Fruit fly (Drosophila melanogaster) whole organism, embryonic: Measurements from ENCODE around the gene CG13285.

Experiments used
- CG11696 ChIP-seq: fragments of 200-800 bp; sonication (Bioruptor generic); IDR thresholded peaks from 2 replicates; pipeline ENCODE4 v1.3.6; 2022; ENCODE audit warnings: missing biosample characterization, missing genetic modification characterization
- CG12236 ChIP-seq: fragments of 200-800 bp; sonication (Bioruptor generic); optimal IDR thresholded peaks from 2 replicates; lab custom pipeline; 2016; ENCODE audit warnings: missing biosample characterization, missing genetic modification characterization
- CG12769 ChIP-seq: fragments of 200-800 bp; sonication (Bioruptor generic); optimal IDR thresholded peaks from 2 replicates; lab custom pipeline; 2019; ENCODE audit warnings: missing biosample characterization, mild to moderate bottlenecking, missing genetic modification characterization, moderate library complexity
- CG13424 ChIP-seq: fragments of 200-800 bp; sonication (Bioruptor generic); optimal IDR thresholded peaks from 2 replicates; lab custom pipeline; 2019; ENCODE audit warnings: missing biosample characterization, mild to moderate bottlenecking, missing genetic modification characterization, moderate library complexity
- CG13894 ChIP-seq: fragments of 200-800 bp; sonication (Bioruptor generic); optimal IDR thresholded peaks from 3 replicates; lab custom pipeline; 2018; ENCODE audit warnings: missing biosample characterization, mild to moderate bottlenecking, missing genetic modification characterization, moderate library complexity
- CG14710 ChIP-seq: fragments of 200-800 bp; sonication (Bioruptor generic); optimal IDR thresholded peaks from 3 replicates; lab custom pipeline; 2019; ENCODE audit warnings: missing biosample characterization, mild to moderate bottlenecking, missing genetic modification characterization, moderate library complexity
- CG14860 ChIP-seq: fragments of 200-800 bp; sonication (Bioruptor generic); IDR thresholded peaks from 3 replicates; pipeline ENCODE4 v1.3.6; 2022; ENCODE audit warnings: missing biosample characterization, missing genetic modification characterization; ENCODE audit not compliant: partially characterized antibody
- CG1647 ChIP-seq: fragments of 200-800 bp; sonication (Bioruptor generic); optimal IDR thresholded peaks from 3 replicates; lab custom pipeline; 2016; ENCODE audit warnings: missing biosample characterization, missing genetic modification characterization
- CG17802 ChIP-seq: fragments of 200-800 bp; sonication (Bioruptor generic); optimal IDR thresholded peaks from 2 replicates; lab custom pipeline; 2018; ENCODE audit warnings: missing biosample characterization, mild to moderate bottlenecking, missing genetic modification characterization, moderate library complexity
- CG2678 ChIP-seq: fragments of 200-800 bp; sonication (Bioruptor generic); optimal IDR thresholded peaks from 3 replicates; lab custom pipeline; 2019; ENCODE audit warnings: missing biosample characterization, mild to moderate bottlenecking, missing genetic modification characterization, moderate library complexity
- CG31441 ChIP-seq: fragments of 200-800 bp; sonication (Bioruptor generic); IDR thresholded peaks from 2 replicates; pipeline ENCODE4 v1.3.6; 2022; ENCODE audit warnings: missing biosample characterization, missing genetic modification characterization
- CG4424 ChIP-seq: fragments of 200-800 bp; sonication (Bioruptor generic); optimal IDR thresholded peaks from 3 replicates; lab custom pipeline; 2016; ENCODE audit warnings: missing biosample characterization, missing genetic modification characterization
- CG6689 ChIP-seq: fragments of 200-800 bp; sonication (Bioruptor generic); IDR thresholded peaks from 2 replicates; pipeline ENCODE4 v1.3.6; 2022; ENCODE audit warnings: missing biosample characterization, missing genetic modification characterization
- CG7372 ChIP-seq: fragments of 200-800 bp; sonication (Bioruptor generic); IDR thresholded peaks from 2 replicates; pipeline ENCODE4 v1.3.6; 2022; ENCODE audit warnings: missing biosample characterization, missing genetic modification characterization
- CG7745 ChIP-seq: fragments of 200-800 bp; sonication (Bioruptor generic); optimal IDR thresholded peaks from 2 replicates; lab custom pipeline; 2018; ENCODE audit warnings: missing biosample characterization, mild to moderate bottlenecking, missing genetic modification characterization, moderate library complexity
- CG7839 ChIP-seq: fragments of 200-800 bp; sonication (Bioruptor generic); optimal IDR thresholded peaks from 3 replicates; lab custom pipeline; 2018; ENCODE audit warnings: missing biosample characterization, mild to moderate bottlenecking, missing genetic modification characterization, moderate library complexity
- CG7928 ChIP-seq: fragments of 200-800 bp; sonication (Bioruptor generic); optimal IDR thresholded peaks from 2 replicates; lab custom pipeline; 2017; ENCODE audit warnings: missing biosample characterization, mild to moderate bottlenecking, missing genetic modification characterization
- Doc2 ChIP-seq: fragments of 200-800 bp; sonication (Bioruptor generic); IDR thresholded peaks from 2 replicates; pipeline ENCODE4 v1.3.6; 2022; ENCODE audit warnings: missing biosample characterization, missing genetic modification characterization
- Doc3 ChIP-seq: fragments of 200-800 bp; sonication (Bioruptor generic); IDR thresholded peaks from 3 replicates; pipeline ENCODE4 v1.3.6; 2022; ENCODE audit warnings: missing biosample characterization, missing genetic modification characterization; ENCODE audit not compliant: partially characterized antibody
- GATAe ChIP-seq: fragments of 200-800 bp; sonication (Bioruptor generic); conservative IDR thresholded peaks from 2 replicates; pipeline ENCODE4 v1.3.6; 2022; ENCODE audit warnings: missing biosample characterization, missing genetic modification characterization
- Gsc ChIP-seq: fragments of 200-800 bp; sonication (Bioruptor generic); IDR thresholded peaks from 2 replicates; pipeline ENCODE4 v1.3.6; 2022; ENCODE audit warnings: missing biosample characterization, missing genetic modification characterization
- HHEX ChIP-seq: fragments of 200-800 bp; sonication (Bioruptor generic); optimal IDR thresholded peaks from 3 replicates; lab custom pipeline; 2017; ENCODE audit warnings: missing biosample characterization, mild to moderate bottlenecking, missing genetic modification characterization, missing genetic modification reagents
- HLH3B ChIP-seq: fragments of 200-800 bp; sonication (Bioruptor generic); IDR thresholded peaks from 2 replicates; pipeline ENCODE4 v1.3.6; 2022; ENCODE audit warnings: missing biosample characterization, missing genetic modification characterization
- Med ChIP-seq: fragments of 200-800 bp; sonication (Bioruptor generic); peaks from one replicate; lab custom pipeline; 2016; ENCODE audit warnings: missing biosample characterization, missing genetic modification characterization, mild to moderate bottlenecking, inconsistent platforms, moderate library complexity
- Myb ChIP-seq: fragments of 200-800 bp; sonication (Bioruptor generic); optimal IDR thresholded peaks from 2 replicates; lab custom pipeline; 2016; ENCODE audit warnings: missing biosample characterization, missing genetic modification characterization
- Pdp1 ChIP-seq, 2 experiments: fragments of 200-800 bp; sonication (Bioruptor generic); optimal IDR thresholded peaks; 3 replicates each; lab custom pipeline; 2016; ENCODE audit warnings: missing biosample characterization in 2 of 2, missing genetic modification characterization in 2 of 2, mild to moderate bottlenecking in 1 of 2, moderate library complexity in 1 of 2
- Ptx1 ChIP-seq: fragments of 200-800 bp; sonication (Bioruptor generic); IDR thresholded peaks from 2 replicates; pipeline ENCODE4 v1.3.6; 2022; ENCODE audit warnings: missing biosample characterization, missing genetic modification characterization
- Trl ChIP-seq, 3 experiments: fragments of >200 bp in 2 of 3; fragments of 200-800 bp in 1 of 3; sonication (Bioruptor generic) in 1 of 3; optimal IDR thresholded peaks; 2 replicates in 1 of 3; 3 replicates in 2 of 3; lab custom pipeline; 2016 to 2017; ENCODE audit warnings: missing biosample characterization in 1 of 3, missing genetic modification characterization in 1 of 3
- abd-A ChIP-seq: fragments of 200-800 bp; sonication (Bioruptor generic); optimal IDR thresholded peaks from 3 replicates; lab custom pipeline; 2019; ENCODE audit warnings: missing biosample characterization, mild to moderate bottlenecking, missing genetic modification characterization, moderate library complexity
- bigmax ChIP-seq: fragments of 200-800 bp; sonication (Bioruptor generic); optimal IDR thresholded peaks from 2 replicates; lab custom pipeline; 2018; ENCODE audit warnings: missing biosample characterization, mild to moderate bottlenecking, missing genetic modification characterization
- cas ChIP-seq: fragments of 200-800 bp; sonication (Bioruptor generic); IDR thresholded peaks from 2 replicates; pipeline ENCODE4 v1.3.6; 2022; ENCODE audit warnings: missing biosample characterization, missing genetic modification characterization
- chinmo ChIP-seq: fragments of 200-800 bp; sonication (Bioruptor generic); IDR thresholded peaks from 4 replicates; pipeline ENCODE4 v1.3.6; 2022; ENCODE audit warnings: missing biosample characterization, missing genetic modification characterization; ENCODE audit not compliant: partially characterized antibody
- crc ChIP-seq: fragments of 200-800 bp; sonication (Bioruptor generic); optimal IDR thresholded peaks from 2 replicates; lab custom pipeline; 2016; ENCODE audit warnings: missing biosample characterization, missing genetic modification characterization
- crp ChIP-seq, 2 experiments: fragments of 200-800 bp; sonication (Bioruptor generic); optimal IDR thresholded peaks; 2 replicates in 1 of 2; 3 replicates in 1 of 2; lab custom pipeline; 2017; ENCODE audit warnings: missing biosample characterization in 2 of 2, missing genetic modification characterization in 2 of 2, mild to moderate bottlenecking in 1 of 2, moderate library complexity in 1 of 2
- eyg ChIP-seq: fragments of 200-800 bp; sonication (Bioruptor generic); optimal IDR thresholded peaks from 3 replicates; lab custom pipeline; 2016; ENCODE audit warnings: missing biosample characterization, missing genetic modification characterization
- fd3F ChIP-seq: fragments of 200-800 bp; sonication (Bioruptor generic); optimal IDR thresholded peaks from 2 replicates; lab custom pipeline; 2018; ENCODE audit warnings: missing biosample characterization, mild to moderate bottlenecking, missing genetic modification characterization, moderate library complexity
- grau ChIP-seq: fragments of 200-800 bp; optimal IDR thresholded peaks from 3 replicates; lab custom pipeline; 2019; ENCODE audit warnings: missing biosample characterization, mild to moderate bottlenecking, missing genetic modification characterization, moderate library complexity
- gt ChIP-seq: fragments of 200-800 bp; sonication (Bioruptor generic); IDR thresholded peaks from 2 replicates; pipeline ENCODE4 v1.3.6; 2022; ENCODE audit warnings: missing biosample characterization, missing genetic modification characterization
- hth ChIP-seq: fragments of >200 bp; optimal IDR thresholded peaks from 2 replicates; lab custom pipeline; 2017; ENCODE audit warnings: inconsistent platforms
- knrl ChIP-seq: fragments of 200-800 bp; sonication (Bioruptor generic); IDR thresholded peaks from 3 replicates; pipeline ENCODE4 v1.3.6; 2022; ENCODE audit warnings: missing biosample characterization, missing genetic modification characterization; ENCODE audit not compliant: partially characterized antibody
- mam ChIP-seq: fragments of 200-800 bp; sonication (Bioruptor generic); optimal IDR thresholded peaks from 3 replicates; lab custom pipeline; 2016; ENCODE audit warnings: missing biosample characterization, missing genetic modification characterization
- oc ChIP-seq: fragments of 200-800 bp; sonication (Bioruptor generic); optimal IDR thresholded peaks from 2 replicates; lab custom pipeline; 2018; ENCODE audit warnings: missing biosample characterization, mild to moderate bottlenecking, missing genetic modification characterization, moderate library complexity
- run ChIP-seq: fragments of 200-800 bp; sonication (Bioruptor generic); optimal IDR thresholded peaks from 3 replicates; lab custom pipeline; 2018; ENCODE audit warnings: missing biosample characterization, mild to moderate bottlenecking, missing genetic modification characterization
- sna ChIP-seq: fragments of 200-800 bp; sonication (Bioruptor generic); IDR thresholded peaks from 2 replicates; pipeline ENCODE4 v1.3.6; 2022; ENCODE audit warnings: missing biosample characterization, missing genetic modification characterization; ENCODE audit not compliant: partially characterized antibody
- ssp ChIP-seq: fragments of 200-800 bp; sonication (Bioruptor generic); IDR thresholded peaks from 2 replicates; pipeline ENCODE4 v1.3.6; 2022; ENCODE audit warnings: missing biosample characterization, missing genetic modification characterization
- vvl ChIP-seq: fragments of 200-800 bp; sonication (Bioruptor generic); IDR thresholded peaks from 2 replicates; pipeline ENCODE4 v1.3.6; 2022; ENCODE audit warnings: missing biosample characterization, missing genetic modification characterization
- z ChIP-seq: fragments of 200-800 bp; sonication (Bioruptor generic); IDR thresholded peaks from 3 replicates; pipeline ENCODE4 v1.3.6; 2022; ENCODE audit warnings: missing biosample characterization, missing genetic modification characterization

Gene CG13285

DNA sequence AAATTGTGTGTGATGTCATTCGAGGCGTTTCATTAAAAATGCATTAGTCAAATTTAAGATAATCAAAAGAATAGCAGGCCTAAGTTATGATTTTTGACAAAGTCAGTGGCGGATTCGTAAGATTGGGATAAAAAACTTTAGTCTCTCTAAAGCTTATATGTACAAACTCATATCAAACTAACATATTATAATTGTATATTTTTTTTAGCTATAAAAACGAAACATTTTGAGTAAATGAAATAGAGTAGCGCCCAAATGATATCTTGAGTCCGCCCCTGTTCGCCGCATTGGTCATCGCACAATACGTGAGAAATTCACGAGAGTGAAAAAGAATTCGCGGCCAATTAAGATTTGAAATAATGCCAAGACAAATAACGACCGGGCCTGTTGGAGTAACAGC lies 18.8 kb upstream of the CG13285 start (continued):
- no peak for TF ChIP-seq bigmax
- TF ChIP-seq CG6689 (GFP tag; lab: Robert Waterston, UW): peak; percentile 62; the same call in 1 of the 2 replicates
- no peak for TF ChIP-seq Myb (GFP tag; lab: Kevin White, UChicago)
- TF ChIP-seq HLH3B: peak; percentile 72
- no peak for TF ChIP-seq sna (GFP tag; lab: Robert Waterston, UW)
- TF ChIP-seq CG14710 (tag; lab: Kevin White, UChicago): no peak
- no peak for TF ChIP-seq crc (GFP tag; lab: Kevin White, UChicago)
- TF ChIP-seq mam (GFP tag; lab: Kevin White, UChicago): peak; percentile 33
- peak; percentile 57 for TF ChIP-seq CG13424 (tag; lab: Kevin White, UChicago)
- 0 out of 2 replicates have a peak, but pooled peaks have one; percentile 13 for TF ChIP-seq GATAe (GFP tag; lab: Robert Waterston, UW)
- TF ChIP-seq grau (tag; lab: Kevin White, UChicago): peak; percentile 63

DNA sequence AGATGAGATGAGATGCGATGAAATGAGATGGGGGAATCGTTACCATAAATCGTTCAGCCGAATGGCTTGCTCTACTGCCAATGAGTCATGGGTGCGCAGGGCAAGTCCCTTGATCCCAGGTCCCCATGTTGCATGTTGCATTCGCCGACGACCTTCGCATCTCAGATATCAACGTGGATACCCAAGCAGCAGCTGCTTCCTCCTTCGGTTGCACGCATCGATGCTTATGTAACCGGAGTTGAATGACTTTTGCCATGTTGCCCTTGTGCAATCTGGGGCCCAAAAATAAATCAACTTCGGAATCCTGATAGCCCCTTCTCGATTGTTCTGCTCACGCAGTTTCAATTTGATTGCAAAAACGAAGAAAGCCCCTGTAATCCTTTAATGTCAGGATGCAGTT lies 18.2 kb upstream of the CG13285 start:
- TF ChIP-seq CG7928 (GFP tag; lab: Kevin White, UChicago) (no peak), Pdp1 (GFP tag; optimal IDR thresholded peaks at IDR 0.05; lab: Kevin White, UChicago) (peak in 1 of 2 experiments; percentile 47)

DNA sequence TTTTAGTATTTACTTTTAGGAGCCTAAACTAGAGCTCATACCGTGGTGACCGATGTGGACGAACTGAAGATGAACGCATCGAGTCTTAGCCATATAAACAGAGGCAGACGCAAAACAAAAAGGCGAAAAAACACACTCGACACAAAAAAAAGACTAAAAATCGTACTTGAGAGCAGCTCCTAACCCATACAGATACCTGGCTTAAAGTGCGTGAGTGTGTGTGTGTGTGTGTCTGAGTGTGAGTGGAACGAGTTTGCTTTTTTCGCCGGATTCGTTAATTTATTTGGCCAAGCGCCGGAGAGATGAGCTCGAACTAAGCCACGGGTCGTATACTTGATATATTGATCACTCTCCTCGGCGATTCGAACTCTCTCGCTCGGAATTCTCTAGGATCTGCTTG lies 15.5 kb upstream of the CG13285 start, which contains the start of gene frm:
frm (minus strand) TSS at position 73 of the 400 bp plus-strand sequence.
- TF ChIP-seq Trl (optimal IDR thresholded peaks at IDR 0.05; lab: Kevin White, UChicago) (peak in 1 of 2 experiments; percentile 38), Trl (GFP tag; optimal IDR thresholded peaks at IDR 0.05; lab: Kevin White, UChicago) (no peak), eyg (GFP tag; lab: Kevin White, UChicago) (no peak), CG4424 (GFP tag; lab: Kevin White, UChicago) (no peak), hth (no peak), CG12769 (peak; percentile 14), CG12236 (GFP tag; lab: Kevin White, UChicago) (no peak), CG7745 (no peak), abd-A (tag; lab: Kevin White, UChicago) (peak; percentile 68), gt (GFP tag; lab: Robert Waterston, UW) (no peak), CG14860 (GFP tag; lab: Robert Waterston, UW) (no peak), CG2678 (tag; lab: Kevin White, UChicago) (no peak), chinmo (peak; percentile 82; the same call in 3 of the 4 replicates), crp (GFP tag; optimal IDR thresholded peaks at IDR 0.05; lab: Kevin White, UChicago) (no peak), Med (GFP tag; lab: Kevin White, UChicago) (peak; percentile 44), z (peak; percentile 83), CG13894 (tag; lab: Kevin White, UChicago) (peak; percentile 19), fd3F (GFP tag; lab: Kevin White, UChicago) (no peak), knrl (GFP tag; lab: Robert Waterston, UW) (no peak), CG7839 (no peak), Doc2 (GFP tag; lab: Robert Waterston, UW) (no peak), HHEX (no peak), ssp (GFP tag; lab: Robert Waterston, UW) (no peak), vvl (GFP tag; lab: Robert Waterston, UW) (0 out of 2 replicates have a peak, but pooled peaks have one; percentile 31), CG17802 (tag; lab: Kevin White, UChicago) (no peak), Doc3 (GFP tag; lab: Robert Waterston, UW) (no peak), oc (tag; lab: Kevin White, UChicago) (no peak), CG11696 (GFP tag; lab: Robert Waterston, UW) (no peak), Ptx1 (GFP tag; lab: Robert Waterston, UW) (no peak), CG1647 (GFP tag; lab: Kevin White, UChicago) (no peak), CG6689 (GFP tag; lab: Robert Waterston, UW) (no peak), run (tag; lab: Kevin White, UChicago) (no peak), CG7372 (GFP tag; lab: Robert Waterston, UW) (0 out of 2 replicates have a peak, but pooled peaks have one; percentile 18), cas (GFP tag; lab: Robert Waterston, UW) (no peak), Gsc (GFP tag; lab: Robert Waterston, UW) (no peak), CG31441 (GFP tag; lab: Robert Waterston, UW) (no peak)
